Fruit fly (Drosophila melanogaster): ENCODE data around the gene Dscam3.

- TF ChIP-seq CG8478 (optimal IDR thresholded peaks at IDR 0.05) (no peak), EcR (GFP tag; optimal IDR thresholded peaks at IDR 0.05) (no peak)
Measured at dm6 chr3R:17530400-17530799, 24.9 kb upstream of the Dscam3 start.
